Worm (Caenorhabditis elegans) whole organism, L3 larva: Measurements from ENCODE around the gene srp-6.
A peak's percentile ranks its signal among the peaks of the same experiment; 100 is the strongest.

ENCODE experiments used
- R02D3.7 ChIP-seq: fragments of 150-350 bp; optimal IDR thresholded peaks from 2 replicates; lab custom pipeline; 2014; ENCODE audit warnings: missing biosample characterization, missing genetic modification characterization
- aly-2 ChIP-seq: fragments of 150-350 bp; optimal IDR thresholded peaks from 2 replicates; lab custom pipeline; 2014; ENCODE audit warnings: missing biosample characterization, missing genetic modification characterization
- ama-1 ChIP-seq: fragments of 150-350 bp; optimal IDR thresholded peaks from 2 replicates; lab custom pipeline; 2018
- ceh-82 ChIP-seq: fragments of 150-350 bp; optimal IDR thresholded peaks from 2 replicates; lab custom pipeline; 2014; ENCODE audit warnings: missing biosample characterization, missing genetic modification characterization
- ceh-9 ChIP-seq: sonication (generic microtip); optimal IDR thresholded peaks from 2 replicates; lab custom pipeline; 2018; ENCODE audit warnings: missing biosample characterization, missing genetic modification characterization
- daf-12 ChIP-seq: fragments of 150-350 bp; optimal IDR thresholded peaks from 2 replicates; lab custom pipeline; 2014; ENCODE audit warnings: missing biosample characterization, missing genetic modification reagents, missing genetic modification characterization
- egl-27 ChIP-seq: sonication (generic microtip); optimal IDR thresholded peaks from 4 replicates; lab custom pipeline; 2017; ENCODE audit warnings: missing biosample characterization, missing genetic modification reagents, missing genetic modification characterization
- egl-5 ChIP-seq: fragments of 150-350 bp; optimal IDR thresholded peaks from 2 replicates; lab custom pipeline; 2017; ENCODE audit warnings: missing biosample characterization, missing genetic modification reagents, missing genetic modification characterization, inconsistent platforms
- elt-1 ChIP-seq: fragments of 150-350 bp; optimal IDR thresholded peaks from 2 replicates; lab custom pipeline; 2014; ENCODE audit warnings: missing biosample characterization, missing genetic modification characterization
- elt-2 ChIP-seq: sonication (generic microtip); optimal IDR thresholded peaks from 2 replicates; lab custom pipeline; 2016; ENCODE audit warnings: missing genetic modification reagents, mild to moderate bottlenecking, missing genetic modification characterization, missing compliant biosample characterization
- elt-3 ChIP-seq, 3 experiments: fragments of 150-350 bp in 1 of 3; sonication (generic microtip) in 2 of 3; optimal IDR thresholded peaks; 2 replicates in 2 of 3; 4 replicates in 1 of 3; lab custom pipeline; 2014 to 2017; ENCODE audit warnings: missing biosample characterization in 3 of 3, missing genetic modification characterization in 3 of 3
- eor-1 ChIP-seq, 2 experiments: fragments of 150-350 bp; optimal IDR thresholded peaks; 2 replicates each; lab custom pipeline; 2014 to 2018; ENCODE audit warnings: missing biosample characterization in 2 of 2, missing genetic modification characterization in 2 of 2
- fkh-10 ChIP-seq: sonication (generic microtip); optimal IDR thresholded peaks from 2 replicates; lab custom pipeline; 2017; ENCODE audit warnings: missing biosample characterization, missing genetic modification reagents, missing genetic modification characterization
- fos-1 ChIP-seq: fragments of 150-350 bp; optimal IDR thresholded peaks from 2 replicates; lab custom pipeline; 2014; ENCODE audit warnings: missing biosample characterization, missing genetic modification characterization
- hmg-11 ChIP-seq: sonication (generic microtip); optimal IDR thresholded peaks from 2 replicates; lab custom pipeline; 2016; ENCODE audit warnings: missing genetic modification characterization, missing compliant biosample characterization
- jun-1 ChIP-seq: fragments of 150-350 bp; optimal IDR thresholded peaks from 2 replicates; lab custom pipeline; 2014; ENCODE audit warnings: missing biosample characterization, missing genetic modification reagents, missing genetic modification characterization
- lin-15B ChIP-seq: fragments of 150-350 bp; optimal IDR thresholded peaks from 2 replicates; lab custom pipeline; 2014; ENCODE audit warnings: missing biosample characterization, missing genetic modification characterization
- lin-39 ChIP-seq: fragments of 150-350 bp; optimal IDR thresholded peaks from 2 replicates; lab custom pipeline; 2018; ENCODE audit warnings: missing biosample characterization, missing genetic modification reagents, missing genetic modification characterization
- lsy-12 ChIP-seq: sonication (generic microtip); optimal IDR thresholded peaks from 2 replicates; lab custom pipeline; 2016; ENCODE audit warnings: mild to moderate bottlenecking, missing genetic modification characterization, missing compliant biosample characterization
- mdl-1 ChIP-seq: fragments of 150-350 bp; optimal IDR thresholded peaks from 2 replicates; lab custom pipeline; 2014; ENCODE audit warnings: missing biosample characterization, missing genetic modification characterization
- nfya-1 ChIP-seq: sonication (generic microtip); optimal IDR thresholded peaks from 2 replicates; lab custom pipeline; 2017; ENCODE audit warnings: missing genetic modification characterization, mild to moderate bottlenecking, missing compliant biosample characterization, antibody characterized with exemption, moderate library complexity; ENCODE audit not compliant: insufficient read depth
- nhr-11 ChIP-seq: fragments of 150-350 bp; optimal IDR thresholded peaks from 2 replicates; lab custom pipeline; 2014; ENCODE audit warnings: missing biosample characterization, missing genetic modification characterization
- nhr-12 ChIP-seq: fragments of 150-350 bp; optimal IDR thresholded peaks from 2 replicates; lab custom pipeline; 2014; ENCODE audit warnings: missing biosample characterization, missing genetic modification characterization
- nhr-23 ChIP-seq: fragments of 150-350 bp; optimal IDR thresholded peaks from 2 replicates; lab custom pipeline; 2014; ENCODE audit warnings: missing biosample characterization, missing genetic modification reagents, missing genetic modification characterization
- nhr-237 ChIP-seq: fragments of 150-350 bp; optimal IDR thresholded peaks from 2 replicates; lab custom pipeline; 2014; ENCODE audit warnings: missing biosample characterization, missing genetic modification characterization
- nhr-25 ChIP-seq: sonication (generic microtip); optimal IDR thresholded peaks from 2 replicates; lab custom pipeline; 2017; ENCODE audit warnings: missing biosample characterization, missing genetic modification characterization
- nhr-28 ChIP-seq: fragments of 150-350 bp; optimal IDR thresholded peaks from 2 replicates; lab custom pipeline; 2014; ENCODE audit warnings: missing biosample characterization, missing genetic modification characterization
- nhr-43 ChIP-seq: sonication (generic microtip); optimal IDR thresholded peaks from 2 replicates; lab custom pipeline; 2016; ENCODE audit warnings: mild to moderate bottlenecking, missing genetic modification characterization, missing compliant biosample characterization; ENCODE audit not compliant: poor library complexity, severe bottlenecking
- nhr-67 ChIP-seq: fragments of 150-350 bp; optimal IDR thresholded peaks from 2 replicates; lab custom pipeline; 2014; ENCODE audit warnings: missing biosample characterization, missing genetic modification characterization
- nhr-76 ChIP-seq: fragments of 150-350 bp; sonication (generic microtip); optimal IDR thresholded peaks from 5 replicates; lab custom pipeline; 2014; ENCODE audit warnings: missing biosample characterization, missing genetic modification characterization
- pha-4 ChIP-seq: fragments of 150-350 bp; optimal IDR thresholded peaks from 2 replicates; lab custom pipeline; 2014; ENCODE audit warnings: missing biosample characterization, missing genetic modification reagents, missing genetic modification characterization
- pqm-1 ChIP-seq: fragments of 150-350 bp; optimal IDR thresholded peaks from 2 replicates; lab custom pipeline; 2017; ENCODE audit warnings: missing biosample characterization, missing genetic modification characterization, inconsistent platforms
- sea-2 ChIP-seq: fragments of 150-350 bp; sonication (generic microtip); optimal IDR thresholded peaks from 4 replicates; lab custom pipeline; 2014; ENCODE audit warnings: missing biosample characterization, missing genetic modification reagents, missing genetic modification characterization
- skn-1 ChIP-seq: fragments of 150-350 bp; optimal IDR thresholded peaks from 2 replicates; lab custom pipeline; 2014; ENCODE audit warnings: missing biosample characterization, missing genetic modification characterization
- snpc-4 ChIP-seq: fragments of 150-350 bp; optimal IDR thresholded peaks from 2 replicates; lab custom pipeline; 2014; ENCODE audit warnings: missing biosample characterization, missing genetic modification characterization
- tbx-2 ChIP-seq: sonication (generic microtip); optimal IDR thresholded peaks from 2 replicates; lab custom pipeline; 2016; ENCODE audit warnings: mild to moderate bottlenecking, missing genetic modification characterization, missing compliant biosample characterization
- zag-1 ChIP-seq: fragments of 150-350 bp; optimal IDR thresholded peaks from 2 replicates; lab custom pipeline; 2014; ENCODE audit warnings: missing biosample characterization, missing genetic modification characterization
- ztf-4 ChIP-seq: fragments of 150-350 bp; optimal IDR thresholded peaks from 2 replicates; lab custom pipeline; 2014; ENCODE audit warnings: missing biosample characterization, missing genetic modification characterization

Gene srp-6

DNA sequence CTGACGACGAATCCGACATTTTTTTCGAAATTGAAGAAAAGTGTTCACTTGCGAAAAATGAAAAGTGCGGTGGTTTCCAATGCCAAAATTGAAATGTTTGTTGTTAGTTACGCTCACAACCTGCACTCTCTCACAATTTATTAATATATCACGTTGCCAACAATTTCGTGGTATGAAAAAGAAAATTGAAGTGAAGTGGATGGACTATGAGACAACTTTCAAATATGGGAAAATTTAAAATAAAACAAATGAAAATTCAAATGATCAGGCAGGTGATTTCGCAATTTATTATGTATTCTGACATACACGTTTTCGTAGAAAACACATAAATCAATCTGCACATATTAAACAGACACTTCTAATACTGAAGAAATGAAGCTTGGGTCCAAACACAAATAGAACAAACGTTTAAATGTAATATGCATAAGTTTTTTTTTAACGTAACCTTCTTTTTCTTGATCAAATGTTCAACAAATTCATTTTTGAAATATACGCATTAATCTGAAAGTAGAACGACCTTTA, at the start of gene srp-6:
TSS of gene srp-6 (minus strand) at position 51 of the 522 bp plus-strand sequence.
- TF ChIP-seq ztf-4 (tag; lab: Kevin White, UChicago) = no peak
- TF ChIP-seq hmg-11 (tag; lab: Kevin White, UChicago) = no peak
- TF ChIP-seq pha-4 (tag; lab: Kevin White, UChicago) = peak; percentile 1
- TF ChIP-seq ceh-82 (tag; lab: Kevin White, UChicago) = no peak
- TF ChIP-seq lsy-12 = no peak
- no peak for TF ChIP-seq sea-2
- TF ChIP-seq R02D3.7 (tag; lab: Kevin White, UChicago) = no peak
- no peak for TF ChIP-seq egl-5 (tag; lab: Kevin White, UChicago)
- no peak for TF ChIP-seq nhr-28 (tag; lab: Kevin White, UChicago)

DNA sequence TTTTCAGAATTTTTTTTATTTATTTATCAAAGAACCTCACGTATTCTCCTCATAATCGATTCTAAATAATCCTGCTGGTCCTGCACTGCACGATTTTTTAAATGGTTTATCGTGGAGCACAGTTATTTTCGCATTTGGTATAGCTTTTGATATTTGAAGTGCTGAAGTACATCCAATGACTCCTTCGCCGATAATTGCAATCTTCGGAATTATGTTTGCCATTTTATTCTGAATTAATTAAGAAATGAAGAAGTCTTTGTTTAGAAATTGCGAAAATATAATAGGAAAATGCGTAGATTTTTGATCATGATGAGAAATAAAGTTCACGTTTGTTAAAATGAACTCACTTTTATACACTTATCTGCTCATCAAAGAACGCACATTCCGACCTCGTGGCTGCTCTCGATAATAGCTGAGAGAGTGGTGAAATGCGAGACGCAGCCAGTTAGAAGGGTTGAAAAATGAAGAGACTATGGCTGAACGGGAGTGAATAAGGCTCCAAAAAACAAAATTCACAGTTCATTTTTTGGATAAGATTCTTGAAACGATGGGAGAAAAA, 49.0 kb upstream of the srp-6 start:
- TF ChIP-seq ztf-4 (tag; lab: Kevin White, UChicago) (no peak), aly-2 (no peak), nhr-76 (no peak), nhr-11 (no peak), ceh-82 (tag; lab: Kevin White, UChicago) (no peak), nfya-1 (tag; lab: Kevin White, UChicago) (peak; percentile 50), daf-12 (no peak), fos-1 (tag; lab: Kevin White, UChicago) (no peak), egl-27 (tag; lab: Kevin White, UChicago) (no peak), eor-1 (tag; optimal IDR thresholded peaks at IDR 0.05; lab: Kevin White, UChicago) (no peak), pqm-1 (tag; lab: Kevin White, UChicago) (peak; percentile 91), lin-39 (tag; lab: Kevin White, UChicago) (peak; percentile 51), ceh-9 (tag; lab: Kevin White, UChicago) (no peak), mdl-1 (tag; lab: Kevin White, UChicago) (peak; percentile 76), R02D3.7 (tag; lab: Kevin White, UChicago) (no peak), nhr-25 (no peak), nhr-43 (tag; lab: Kevin White, UChicago) (no peak), snpc-4 (tag; lab: Kevin White, UChicago) (peak; percentile 21), elt-1 (tag; lab: Kevin White, UChicago) (peak; percentile 4), elt-2 (peak; percentile 74), nhr-23 (tag; lab: Kevin White, UChicago) (no peak), lin-15B (tag; lab: Kevin White, UChicago) (peak; percentile 9), tbx-2 (tag; lab: Kevin White, UChicago) (no peak), egl-5 (tag; lab: Kevin White, UChicago) (peak; percentile 69), nhr-67 (tag; lab: Kevin White, UChicago) (no peak), ama-1 (lab: Kevin White, UChicago) (peak; percentile 42), hmg-11 (tag; lab: Kevin White, UChicago) (peak; percentile 27), lsy-12 (no peak), pha-4 (tag; lab: Kevin White, UChicago) (peak; percentile 60), zag-1 (tag; lab: Kevin White, UChicago) (no peak), elt-3 (tag; optimal IDR thresholded peaks at IDR 0.05; lab: Kevin White, UChicago) (no peak), skn-1 (tag; lab: Kevin White, UChicago) (peak; percentile 62), nhr-12 (tag; lab: Kevin White, UChicago) (no peak), nhr-237 (tag; lab: Kevin White, UChicago) (no peak), jun-1 (tag; lab: Kevin White, UChicago) (no peak), fkh-10 (GFP tag; lab: Kevin White, UChicago) (peak; percentile 40)

DNA sequence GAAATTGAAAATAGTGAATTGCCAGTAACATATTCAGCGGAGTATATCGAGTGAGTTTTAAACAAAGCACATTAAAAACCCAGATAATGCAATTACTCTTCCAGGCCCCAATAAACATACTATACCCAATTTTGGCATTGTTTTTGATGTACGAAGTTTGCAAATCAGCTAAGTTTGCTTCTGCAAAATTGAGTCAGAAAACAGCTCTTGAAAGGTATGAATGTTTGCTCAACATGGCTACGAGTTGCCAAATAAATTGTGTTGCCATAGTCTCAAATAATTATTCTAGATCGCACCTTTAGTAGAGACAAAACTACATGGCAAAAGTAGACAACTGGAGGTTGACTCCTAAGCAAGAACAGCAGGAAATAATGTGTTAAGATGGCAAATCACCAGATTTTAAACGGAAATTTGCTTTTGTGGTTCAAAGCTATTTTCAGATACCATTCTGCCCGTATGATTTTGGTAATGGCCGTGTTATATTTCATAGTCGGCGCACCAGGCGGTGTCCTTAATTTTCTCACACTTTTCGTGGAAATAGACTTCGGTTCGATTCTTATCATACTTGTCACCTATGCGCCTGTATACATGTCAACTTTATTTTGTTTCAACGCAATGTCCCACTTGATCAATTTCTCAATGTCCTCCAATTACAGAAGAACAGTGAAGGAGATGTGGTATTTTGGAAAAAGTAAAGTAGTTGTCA, 46.7 kb upstream of the srp-6 start:
- TF ChIP-seq nhr-23 (tag; lab: Kevin White, UChicago) (peak; percentile 6), elt-2 (peak; percentile 42), jun-1 (tag; lab: Kevin White, UChicago) (no peak), nhr-25 (no peak), lsy-12 (peak; percentile 24), ama-1 (lab: Kevin White, UChicago) (peak; percentile 76), nhr-43 (tag; lab: Kevin White, UChicago) (peak; percentile 70)
